Fruit fly (Drosophila melanogaster) whole organism, adult: ENCODE data around the gene mts.
A peak's percentile ranks its signal among the peaks of the same experiment; 100 is the strongest.

Source experiments
- CG11617 ChIP-seq: fragments of 200-800 bp; sonication (Bioruptor generic); optimal IDR thresholded peaks from 2 replicates; lab custom pipeline; 2017; ENCODE audit warnings: mild to moderate bottlenecking, missing biosample characterization, missing genetic modification reagents, missing genetic modification characterization
- CG12768 ChIP-seq: fragments of 200-800 bp; sonication (Bioruptor generic); optimal IDR thresholded peaks from 2 replicates; lab custom pipeline; 2017; ENCODE audit warnings: missing biosample characterization, missing genetic modification characterization, mild to moderate bottlenecking, moderate library complexity, missing genetic modification reagents
- CG1620 ChIP-seq: fragments of 200-800 bp; sonication (Bioruptor generic); optimal IDR thresholded peaks from 2 replicates; lab custom pipeline; 2016; ENCODE audit warnings: missing biosample characterization, missing genetic modification characterization
- CG33017 ChIP-seq: fragments of 200-800 bp; sonication (Bioruptor generic); optimal IDR thresholded peaks from 2 replicates; lab custom pipeline; 2018; ENCODE audit warnings: missing biosample characterization, mild to moderate bottlenecking, missing genetic modification characterization, moderate library complexity
- CG5204 ChIP-seq: fragments of 200-800 bp; sonication (Bioruptor generic); optimal IDR thresholded peaks from 2 replicates; lab custom pipeline; 2016; ENCODE audit warnings: missing biosample characterization, missing genetic modification characterization
- CG7045 ChIP-seq: fragments of 200-800 bp; sonication (Bioruptor generic); optimal IDR thresholded peaks from 2 replicates; lab custom pipeline; 2017; ENCODE audit warnings: missing biosample characterization, mild to moderate bottlenecking, missing genetic modification characterization
- CG7101 ChIP-seq: fragments of 200-800 bp; sonication (Bioruptor generic); optimal IDR thresholded peaks from 2 replicates; lab custom pipeline; 2018; ENCODE audit warnings: missing biosample characterization, mild to moderate bottlenecking, missing genetic modification characterization, moderate library complexity
- Clk ChIP-seq: fragments of 200-800 bp; sonication (Bioruptor generic); optimal IDR thresholded peaks from 2 replicates; lab custom pipeline; 2017; ENCODE audit warnings: missing biosample characterization, missing genetic modification characterization
- Crg-1 ChIP-seq: fragments of 200-800 bp; sonication (Bioruptor generic); optimal IDR thresholded peaks from 2 replicates; lab custom pipeline; 2016; ENCODE audit warnings: missing biosample characterization, missing genetic modification characterization
- Hr96 ChIP-seq: fragments of 200-800 bp; sonication (Bioruptor generic); optimal IDR thresholded peaks from 2 replicates; lab custom pipeline; 2016; ENCODE audit warnings: missing biosample characterization, missing genetic modification characterization
- Mnt ChIP-seq: fragments of 200-800 bp; sonication (Bioruptor generic); optimal IDR thresholded peaks from 2 replicates; lab custom pipeline; 2016; ENCODE audit warnings: missing biosample characterization, mild to moderate bottlenecking, missing genetic modification characterization
- bab1 ChIP-seq: fragments of 200-800 bp; sonication (Bioruptor generic); optimal IDR thresholded peaks from 3 replicates; lab custom pipeline; 2019; ENCODE audit warnings: missing biosample characterization, mild to moderate bottlenecking, missing genetic modification characterization, moderate library complexity
- cic ChIP-seq: fragments of 200-800 bp; sonication (Bioruptor generic); optimal IDR thresholded peaks from 2 replicates; lab custom pipeline; 2017; ENCODE audit warnings: missing biosample characterization, mild to moderate bottlenecking, missing genetic modification characterization, moderate library complexity
- cnc ChIP-seq, 2 experiments: fragments of >200 bp; optimal IDR thresholded peaks; 2 replicates each; lab custom pipeline; 2017
- kay ChIP-seq: fragments of 200-800 bp; sonication (Bioruptor generic); peaks from one replicate; lab custom pipeline; 2016; ENCODE audit warnings: missing biosample characterization, missing genetic modification characterization, borderline replicate concordance
- ovo ChIP-seq: fragments of 200-800 bp; sonication (Bioruptor generic); optimal IDR thresholded peaks from 2 replicates; lab custom pipeline; 2016; ENCODE audit warnings: missing biosample characterization, missing genetic modification characterization
- pad ChIP-seq: fragments of 200-800 bp; sonication (Bioruptor generic); optimal IDR thresholded peaks from 3 replicates; lab custom pipeline; 2017; ENCODE audit warnings: missing biosample characterization, missing genetic modification characterization, mild to moderate bottlenecking, moderate library complexity, missing genetic modification reagents
- tj ChIP-seq: fragments of 200-800 bp; sonication (Bioruptor generic); optimal IDR thresholded peaks from 3 replicates; lab custom pipeline; 2017; ENCODE audit warnings: missing biosample characterization, mild to moderate bottlenecking, missing genetic modification characterization, moderate library complexity
- toe ChIP-seq: fragments of 200-800 bp; sonication (Bioruptor generic); optimal IDR thresholded peaks from 2 replicates; lab custom pipeline; 2016; ENCODE audit warnings: missing biosample characterization, missing genetic modification characterization

Gene mts

DNA sequence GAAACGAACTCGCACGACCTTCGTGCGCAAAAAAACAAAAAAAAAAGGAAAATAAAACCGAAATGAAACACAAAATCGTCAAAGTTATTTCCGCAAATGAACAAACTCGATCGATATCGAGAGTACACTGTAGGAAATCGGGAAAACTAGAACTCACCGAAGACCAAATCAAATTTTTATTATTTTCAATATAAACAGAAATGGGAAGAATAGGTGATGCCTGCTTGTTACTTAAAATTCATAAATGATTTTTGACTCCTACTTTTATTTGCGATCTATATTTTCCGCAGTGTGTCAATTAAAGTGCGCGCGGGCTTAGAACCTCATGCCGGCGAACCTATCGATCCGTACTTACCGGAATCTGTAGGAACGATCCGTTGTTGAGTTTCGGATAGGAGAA lies 48.2 kb downstream of the mts start:
- TF ChIP-seq Crg-1 (GFP tag; lab: Kevin White, UChicago) (no peak), CG12768 (no peak), Clk (GFP tag; lab: Kevin White, UChicago) (no peak), CG7101 (tag; lab: Kevin White, UChicago) (no peak), ovo (GFP tag; lab: Kevin White, UChicago) (no peak), CG5204 (GFP tag; lab: Kevin White, UChicago) (no peak), Hr96 (GFP tag; lab: Kevin White, UChicago) (no peak), bab1 (GFP tag; lab: Kevin White, UChicago) (no peak), CG1620 (no peak), toe (GFP tag; lab: Kevin White, UChicago) (no peak), CG7045 (GFP tag; lab: Kevin White, UChicago) (no peak), pad (GFP tag; lab: Kevin White, UChicago) (no peak), cic (GFP tag; lab: Kevin White, UChicago) (no peak)

- TF ChIP-seq Crg-1 (GFP tag; lab: Kevin White, UChicago): no peak
- TF ChIP-seq CG7101 (tag; lab: Kevin White, UChicago): no peak
- no peak for TF ChIP-seq bab1 (GFP tag; lab: Kevin White, UChicago)
- no peak for TF ChIP-seq toe (GFP tag; lab: Kevin White, UChicago)
- TF ChIP-seq CG5204 (GFP tag; lab: Kevin White, UChicago): no peak
- TF ChIP-seq kay (GFP tag; lab: Kevin White, UChicago): no peak
- TF ChIP-seq CG12768: no peak
- no peak for TF ChIP-seq CG1620
- no peak for TF ChIP-seq Clk (GFP tag; lab: Kevin White, UChicago)
- no peak for TF ChIP-seq tj (GFP tag; lab: Kevin White, UChicago)
- TF ChIP-seq CG33017 (tag; lab: Kevin White, UChicago): no peak
- TF ChIP-seq Mnt (GFP tag; lab: Kevin White, UChicago): no peak
- TF ChIP-seq pad (GFP tag; lab: Kevin White, UChicago): no peak
- TF ChIP-seq cic (GFP tag; lab: Kevin White, UChicago): no peak
- no peak for TF ChIP-seq Hr96 (GFP tag; lab: Kevin White, UChicago)
- TF ChIP-seq ovo (GFP tag; lab: Kevin White, UChicago): no peak
Observed at dm6 chr2L:7876520-7877232, 49.2 kb downstream of the mts start.

dm6 chr2L:7878372-7878771 lies 50.9 kb downstream of the mts start:
- TF ChIP-seq Clk (GFP tag; lab: Kevin White, UChicago): no peak
- TF ChIP-seq pad (GFP tag; lab: Kevin White, UChicago): no peak
- TF ChIP-seq CG7101 (tag; lab: Kevin White, UChicago): no peak
- no peak for TF ChIP-seq tj (GFP tag; lab: Kevin White, UChicago)
- TF ChIP-seq kay (GFP tag; lab: Kevin White, UChicago): no peak
- no peak for TF ChIP-seq CG1620
- no peak for TF ChIP-seq CG11617 (GFP tag; lab: Kevin White, UChicago)
- TF ChIP-seq cnc (optimal IDR thresholded peaks at IDR 0.05; lab: Kevin White, UChicago): no peak
- no peak for TF ChIP-seq Hr96 (GFP tag; lab: Kevin White, UChicago)
- TF ChIP-seq CG33017 (tag; lab: Kevin White, UChicago): no peak
- no peak for TF ChIP-seq bab1 (GFP tag; lab: Kevin White, UChicago)
- no peak for TF ChIP-seq Crg-1 (GFP tag; lab: Kevin White, UChicago)

DNA sequence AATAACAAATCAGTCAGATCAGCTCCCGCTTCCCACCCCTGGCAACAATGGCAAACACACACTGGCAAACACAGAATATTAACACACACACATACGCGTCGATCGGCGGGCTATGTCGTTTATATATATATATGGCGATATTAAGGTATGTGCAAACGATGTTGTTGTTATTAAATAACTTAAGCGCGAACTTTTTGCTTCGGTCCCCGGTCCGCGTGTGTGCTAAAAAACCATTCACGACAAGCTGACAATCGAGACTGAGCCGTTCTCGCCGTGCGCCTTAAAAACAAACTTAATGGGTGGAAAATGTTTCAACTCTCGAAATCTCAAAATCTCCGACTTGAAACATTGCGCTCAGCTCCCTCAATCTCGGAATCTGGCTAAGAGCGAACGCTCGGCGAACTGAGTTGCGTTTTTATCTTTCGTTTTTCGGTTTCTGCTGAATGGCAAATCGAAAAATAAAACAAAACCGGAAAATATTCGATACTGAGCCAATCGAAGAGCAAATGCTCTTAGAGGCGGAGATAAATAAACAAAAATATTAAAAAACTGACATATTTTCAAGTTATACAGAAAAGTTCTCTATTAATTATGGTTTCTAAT lies 51.9 kb downstream of the mts start, which contains the start of gene spz3:
Gene spz3, minus strand, starts transcription at position 261 of the 603 bp plus-strand sequence.
- peak; percentile 47 for TF ChIP-seq kay (GFP tag; lab: Kevin White, UChicago)
- no peak for TF ChIP-seq CG5204 (GFP tag; lab: Kevin White, UChicago)

dm6 chr2L:7880458-7880857 lies 53.0 kb downstream of the mts start:
- TF ChIP-seq cnc (optimal IDR thresholded peaks at IDR 0.05; lab: Kevin White, UChicago) (no peak), ovo (GFP tag; lab: Kevin White, UChicago) (no peak), toe (GFP tag; lab: Kevin White, UChicago) (no peak)
